Worm (Caenorhabditis elegans) whole organism, L1 larva: ENCODE results near the gene C03F11.2.

Experiments
- C04F5.9 ChIP-seq: sonication (generic microtip); optimal IDR thresholded peaks from 2 replicates; lab custom pipeline; 2016; ENCODE audit warnings: missing genetic modification characterization, missing compliant biosample characterization
- aly-2 ChIP-seq: fragments of 150-350 bp; optimal IDR thresholded peaks from 2 replicates; lab custom pipeline; 2014; ENCODE audit warnings: missing biosample characterization, missing genetic modification characterization
- ama-1 ChIP-seq: fragments of 150-350 bp; optimal IDR thresholded peaks from 2 replicates; lab custom pipeline; 2014
- blmp-1 ChIP-seq: fragments of 150-350 bp; optimal IDR thresholded peaks from 2 replicates; lab custom pipeline; 2014; ENCODE audit warnings: missing biosample characterization, missing genetic modification characterization
- ceh-63 ChIP-seq: fragments of 200-800 bp; sonication (Bioruptor generic); optimal IDR thresholded peaks from 2 replicates; lab custom pipeline; 2018; ENCODE audit warnings: mild to moderate bottlenecking, missing genetic modification characterization, missing compliant biosample characterization
- ceh-8 ChIP-seq: fragments of 200-800 bp; sonication (Bioruptor generic); optimal IDR thresholded peaks from 2 replicates; lab custom pipeline; 2018; ENCODE audit warnings: mild to moderate bottlenecking, missing genetic modification characterization, moderate library complexity, missing compliant biosample characterization
- ceh-88 ChIP-seq: fragments of 200-800 bp; sonication (Bioruptor generic); IDR thresholded peaks from 2 replicates; pipeline ENCODE4 v1.3.6; 2022; ENCODE audit warnings: missing genetic modification characterization, missing compliant biosample characterization
- ceh-90 ChIP-seq: sonication (generic microtip); optimal IDR thresholded peaks from 2 replicates; lab custom pipeline; 2016; ENCODE audit warnings: missing genetic modification characterization, missing compliant biosample characterization
- dpl-1 ChIP-seq, 3 experiments: fragments of 150-350 bp in 2 of 3; sonication (generic microtip) in 1 of 3; optimal IDR thresholded peaks; 2 replicates each; lab custom pipeline; 2014 to 2017; ENCODE audit warnings: missing biosample characterization in 3 of 3, missing genetic modification characterization in 3 of 3, missing genetic modification reagents in 3 of 3
- efl-3 ChIP-seq: fragments of 200-800 bp; sonication (Bioruptor generic); optimal IDR thresholded peaks from 2 replicates; lab custom pipeline; 2018; ENCODE audit warnings: mild to moderate bottlenecking, missing genetic modification characterization, missing compliant biosample characterization
- egl-27 ChIP-seq, 2 experiments: fragments of 150-350 bp in 1 of 2; sonication (generic microtip); optimal IDR thresholded peaks; 3 replicates each; lab custom pipeline; 2017 to 2018; ENCODE audit warnings: missing biosample characterization in 2 of 2, missing genetic modification characterization in 2 of 2, missing genetic modification reagents in 2 of 2
- elt-2 ChIP-seq: sonication (generic microtip); optimal IDR thresholded peaks from 2 replicates; lab custom pipeline; 2016; ENCODE audit warnings: missing genetic modification characterization, mild to moderate bottlenecking, inconsistent platforms, missing compliant biosample characterization, missing genetic modification reagents
- elt-3 ChIP-seq, 6 experiments: fragments of 150-350 bp in 1 of 6; sonication (generic microtip); optimal IDR thresholded peaks; 2 replicates each; lab custom pipeline; 2017 to 2018; ENCODE audit warnings: missing biosample characterization in 6 of 6, missing genetic modification characterization in 6 of 6, inconsistent platforms in 1 of 6
- ets-5 ChIP-seq: fragments of 200-800 bp; sonication (Bioruptor generic); IDR thresholded peaks from 2 replicates; pipeline ENCODE4 v1.3.6; 2022; ENCODE audit warnings: missing genetic modification characterization, missing compliant biosample characterization
- fkh-10 ChIP-seq: sonication (generic microtip); optimal IDR thresholded peaks from 2 replicates; lab custom pipeline; 2017; ENCODE audit warnings: missing biosample characterization, missing genetic modification reagents, missing genetic modification characterization
- fkh-4 ChIP-seq: sonication (generic microtip); optimal IDR thresholded peaks from 2 replicates; lab custom pipeline; 2016; ENCODE audit warnings: missing compliant biosample characterization, missing genetic modification characterization, borderline replicate concordance
- fkh-8 ChIP-seq: sonication (generic microtip); optimal IDR thresholded peaks from 2 replicates; lab custom pipeline; 2016; ENCODE audit warnings: mild to moderate bottlenecking, missing genetic modification characterization, missing compliant biosample characterization
- fos-1 ChIP-seq: fragments of 150-350 bp; optimal IDR thresholded peaks from 2 replicates; lab custom pipeline; 2014; ENCODE audit warnings: missing biosample characterization, missing genetic modification characterization
- grh-1 ChIP-seq: fragments of 200-800 bp; sonication (Bioruptor generic); IDR thresholded peaks from 2 replicates; pipeline ENCODE4 v1.3.6; 2022; ENCODE audit warnings: missing genetic modification reagents, missing genetic modification characterization, missing compliant biosample characterization
- hlh-17 ChIP-seq: fragments of 200-800 bp; sonication (Bioruptor generic); optimal IDR thresholded peaks from 2 replicates; lab custom pipeline; 2018; ENCODE audit warnings: missing genetic modification characterization, mild to moderate bottlenecking, missing compliant biosample characterization, moderate library complexity, borderline replicate concordance
- hlh-4 ChIP-seq: sonication (generic microtip); optimal IDR thresholded peaks from 2 replicates; lab custom pipeline; 2016; ENCODE audit warnings: mild to moderate bottlenecking, missing genetic modification characterization, missing compliant biosample characterization
- hpl-2 ChIP-seq: fragments of 150-350 bp; optimal IDR thresholded peaks from 2 replicates; lab custom pipeline; 2014; ENCODE audit warnings: missing biosample characterization, missing genetic modification reagents, missing genetic modification characterization
- jun-1 ChIP-seq: fragments of 150-350 bp; optimal IDR thresholded peaks from 2 replicates; lab custom pipeline; 2014; ENCODE audit warnings: missing biosample characterization, missing genetic modification reagents, missing genetic modification characterization
- lin-35 ChIP-seq, 2 experiments: fragments of 150-350 bp; optimal IDR thresholded peaks; 2 replicates each; lab custom pipeline; 2014; ENCODE audit warnings: missing biosample characterization in 2 of 2, missing genetic modification characterization in 2 of 2, missing genetic modification reagents in 2 of 2
- lin-39 ChIP-seq: fragments of 150-350 bp; optimal IDR thresholded peaks from 2 replicates; lab custom pipeline; 2014; ENCODE audit warnings: missing biosample characterization, missing genetic modification reagents, missing genetic modification characterization
- lsy-2 ChIP-seq, 2 experiments: fragments of 150-350 bp; optimal IDR thresholded peaks; 2 replicates each; lab custom pipeline; 2014; ENCODE audit warnings: missing biosample characterization in 2 of 2, missing genetic modification characterization in 2 of 2
- mab-9 ChIP-seq: fragments of 200-800 bp; sonication (Bioruptor generic); IDR thresholded peaks from 2 replicates; pipeline ENCODE4 v1.3.6; 2022; ENCODE audit warnings: missing genetic modification reagents, missing genetic modification characterization, missing compliant biosample characterization
- mdl-1 ChIP-seq, 2 experiments: fragments of 150-350 bp; optimal IDR thresholded peaks; 2 replicates each; lab custom pipeline; 2014 to 2017; ENCODE audit warnings: missing biosample characterization in 2 of 2, missing genetic modification characterization in 2 of 2, inconsistent platforms in 1 of 2
- mef-2 ChIP-seq: fragments of 150-350 bp; optimal IDR thresholded peaks from 2 replicates; lab custom pipeline; 2014; ENCODE audit warnings: missing biosample characterization, missing genetic modification characterization
- mep-1 ChIP-seq: fragments of 150-350 bp; optimal IDR thresholded peaks from 2 replicates; lab custom pipeline; 2014; ENCODE audit warnings: missing biosample characterization, missing genetic modification characterization
- nhr-12 ChIP-seq: sonication (generic microtip); optimal IDR thresholded peaks from 2 replicates; lab custom pipeline; 2017; ENCODE audit warnings: missing biosample characterization, missing genetic modification characterization
- nhr-20 ChIP-seq: sonication (generic microtip); optimal IDR thresholded peaks from 2 replicates; lab custom pipeline; 2016; ENCODE audit warnings: mild to moderate bottlenecking, missing genetic modification characterization, missing compliant biosample characterization
- nhr-237 ChIP-seq: fragments of 150-350 bp; optimal IDR thresholded peaks from 2 replicates; lab custom pipeline; 2014; ENCODE audit warnings: missing biosample characterization, missing genetic modification characterization
- nhr-47 ChIP-seq: sonication (generic microtip); optimal IDR thresholded peaks from 2 replicates; lab custom pipeline; 2016; ENCODE audit warnings: mild to moderate bottlenecking, missing genetic modification characterization, moderate library complexity, missing compliant biosample characterization
- nhr-71 ChIP-seq: sonication (generic microtip); optimal IDR thresholded peaks from 2 replicates; lab custom pipeline; 2016; ENCODE audit warnings: mild to moderate bottlenecking, missing genetic modification characterization, moderate library complexity, missing compliant biosample characterization
- nhr-85 ChIP-seq: sonication (generic microtip); peaks from one replicate; lab custom pipeline; 2016; ENCODE audit warnings: missing genetic modification characterization, inconsistent platforms, missing compliant biosample characterization
- pag-3 ChIP-seq: sonication (generic microtip); optimal IDR thresholded peaks from 2 replicates; lab custom pipeline; 2017; ENCODE audit warnings: missing genetic modification characterization, mild to moderate bottlenecking, missing compliant biosample characterization, antibody characterized with exemption, borderline replicate concordance; ENCODE audit not compliant: insufficient read depth
- rnt-1 ChIP-seq: sonication (generic microtip); optimal IDR thresholded peaks from 2 replicates; lab custom pipeline; 2016; ENCODE audit warnings: mild to moderate bottlenecking, missing genetic modification characterization, moderate library complexity, missing compliant biosample characterization
- snu-23 ChIP-seq: sonication (generic microtip); optimal IDR thresholded peaks from 2 replicates; lab custom pipeline; 2016; ENCODE audit warnings: missing genetic modification characterization, missing compliant biosample characterization
- swsn-7 ChIP-seq: sonication (generic microtip); optimal IDR thresholded peaks from 2 replicates; lab custom pipeline; 2016; ENCODE audit warnings: missing genetic modification characterization, missing compliant biosample characterization
- tlp-1 ChIP-seq: fragments of 150-350 bp; optimal IDR thresholded peaks from 2 replicates; lab custom pipeline; 2014; ENCODE audit warnings: missing biosample characterization, missing genetic modification characterization
- unc-30 ChIP-seq: sonication (generic microtip); optimal IDR thresholded peaks from 2 replicates; lab custom pipeline; 2017; ENCODE audit warnings: missing biosample characterization, missing genetic modification characterization
- unc-86 ChIP-seq: sonication (generic microtip); optimal IDR thresholded peaks from 2 replicates; lab custom pipeline; 2016; ENCODE audit warnings: missing genetic modification characterization, missing compliant biosample characterization
- unc-98 ChIP-seq: fragments of 200-800 bp; sonication (Bioruptor generic); IDR thresholded peaks from 2 replicates; pipeline ENCODE4 v1.3.6; 2022; ENCODE audit warnings: missing genetic modification characterization, missing compliant biosample characterization
- vab-15 ChIP-seq: sonication (generic microtip); optimal IDR thresholded peaks from 2 replicates; lab custom pipeline; 2017; ENCODE audit warnings: missing genotype, mild to moderate bottlenecking, missing genetic modification characterization, missing compliant biosample characterization

C03F11.2 gene

ce11 chrX:5368220-5368619 is 29.0 kb downstream of the C03F11.2 start, which contains the start of gene jkk-1 (continued):
- TF ChIP-seq ceh-8 (GFP tag; lab: Kevin White, UChicago) (no peak), ama-1 (lab: Kevin White, UChicago) (no peak), nhr-12 (tag; lab: Kevin White, UChicago) (no peak), lin-35 (GFP tag; optimal IDR thresholded peaks at IDR 0.05; lab: Kevin White, UChicago) (peak in 1 of 2 experiments; percentile 3), nhr-71 (tag; lab: Kevin White, UChicago) (peak; percentile 34), mep-1 (tag; lab: Kevin White, UChicago) (no peak), hlh-17 (GFP tag; lab: Kevin White, UChicago) (no peak), efl-3 (GFP tag; lab: Kevin White, UChicago) (no peak), fkh-8 (tag; lab: Kevin White, UChicago) (peak; percentile 58), snu-23 (GFP tag; lab: Kevin White, UChicago) (peak; percentile 14), unc-98 (GFP tag; lab: Robert Waterston, UW) (no peak), grh-1 (GFP tag; lab: Robert Waterston, UW) (no peak), mab-9 (GFP tag; lab: Robert Waterston, UW) (peak; percentile 51; the same call in 1 of the 2 replicates), ceh-88 (no peak), ets-5 (GFP tag; lab: Robert Waterston, UW) (no peak), hpl-2 (no peak), nhr-237 (no peak)

ce11 chrX:5366613-5367012 is 30.6 kb downstream of the C03F11.2 start:
- TF ChIP-seq ceh-63 (GFP tag; lab: Kevin White, UChicago) (no peak), rnt-1 (tag; lab: Kevin White, UChicago) (no peak), unc-30 (no peak), tlp-1 (tag; lab: Kevin White, UChicago) (no peak)

ce11 chrX:5365437-5365836 is 31.8 kb downstream of the C03F11.2 start, which contains the start of gene F35C8.5:
Gene F35C8.5, plus strand, starts transcription at chrX:5365813.
- TF ChIP-seq lin-35 (GFP tag; optimal IDR thresholded peaks at IDR 0.05; lab: Kevin White, UChicago) (peak in 1 of 2 experiments; percentile 8), C04F5.9 (tag; lab: Kevin White, UChicago) (no peak), fkh-10 (GFP tag; lab: Kevin White, UChicago) (no peak), mdl-1 (tag; optimal IDR thresholded peaks at IDR 0.05; lab: Kevin White, UChicago) (no peak), nhr-85 (tag; lab: Kevin White, UChicago) (no peak), mep-1 (tag; lab: Kevin White, UChicago) (no peak), pag-3 (no peak), elt-2 (tag; lab: Kevin White, UChicago) (peak; percentile 30), mef-2 (tag; lab: Kevin White, UChicago) (no peak), grh-1 (GFP tag; lab: Robert Waterston, UW) (no peak), ceh-63 (GFP tag; lab: Kevin White, UChicago) (no peak), ama-1 (lab: Kevin White, UChicago) (no peak), swsn-7 (tag; lab: Kevin White, UChicago) (no peak), elt-3 (tag; optimal IDR thresholded peaks at IDR 0.05; lab: Kevin White, UChicago) (no peak), nhr-71 (tag; lab: Kevin White, UChicago) (no peak), fkh-4 (tag; lab: Kevin White, UChicago) (no peak), lsy-2 (tag; optimal IDR thresholded peaks at IDR 0.05; lab: Kevin White, UChicago) (no peak)

ce11 chrX:5364222-5364621 is 33.0 kb downstream of the C03F11.2 start, which contains the start of gene chtl-1:
Gene chtl-1, minus strand, starts transcription at chrX:5364322.
- TF ChIP-seq lsy-2 (tag; optimal IDR thresholded peaks at IDR 0.05; lab: Kevin White, UChicago) = no peak
- TF ChIP-seq jun-1 = no peak
- no peak for TF ChIP-seq blmp-1 (tag; lab: Kevin White, UChicago)
- TF ChIP-seq ceh-90 (tag; lab: Kevin White, UChicago) = no peak
- TF ChIP-seq pag-3 = no peak
- no peak for TF ChIP-seq rnt-1 (tag; lab: Kevin White, UChicago)
- TF ChIP-seq egl-27 (tag; optimal IDR thresholded peaks at IDR 0.05; lab: Kevin White, UChicago) = no peak
- no peak for TF ChIP-seq nhr-47 (tag; lab: Kevin White, UChicago)
- TF ChIP-seq nhr-20 (tag; lab: Kevin White, UChicago) = no peak
- no peak for TF ChIP-seq hlh-4 (tag; lab: Kevin White, UChicago)
- no peak for TF ChIP-seq vab-15 (tag; lab: Kevin White, UChicago)
- no peak for TF ChIP-seq mef-2 (tag; lab: Kevin White, UChicago)
- TF ChIP-seq lin-39 (tag; lab: Kevin White, UChicago) = no peak
- TF ChIP-seq fkh-10 (GFP tag; lab: Kevin White, UChicago) = no peak
- TF ChIP-seq dpl-1 (GFP tag; optimal IDR thresholded peaks at IDR 0.05; lab: Kevin White, UChicago) = no peak
- TF ChIP-seq fos-1 (tag; lab: Kevin White, UChicago) = no peak
- TF ChIP-seq unc-86 (tag; lab: Kevin White, UChicago) = no peak
- TF ChIP-seq aly-2 = no peak
